Fruit fly (Drosophila melanogaster): ENCODE measurements around the gene CG10631.

CG10631 gene

DNA sequence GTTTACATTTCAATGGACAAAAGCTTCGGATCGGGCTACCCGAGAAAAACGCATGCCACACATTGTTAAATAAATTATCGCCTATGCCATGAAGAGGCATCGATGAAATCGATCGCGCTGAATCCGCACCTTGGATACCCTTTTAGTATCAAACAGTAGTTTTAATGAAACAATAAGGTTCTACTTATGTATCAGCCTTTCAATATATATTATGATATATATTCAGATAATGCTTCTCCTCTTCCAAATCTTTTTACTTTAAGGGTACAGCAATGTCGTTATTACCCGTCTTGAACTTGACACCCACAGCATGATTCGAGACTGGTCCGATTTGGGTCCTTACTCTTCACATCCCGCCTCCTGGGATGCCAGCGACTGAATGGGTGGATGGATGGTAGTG, 43.2 kb upstream of the CG10631 start (continued):
- TF ChIP-seq unpg (GFP tag; optimal IDR thresholded peaks at IDR 0.05) (peak; percentile 42), CG5180 (GFP tag; optimal IDR thresholded peaks at IDR 0.05) (no peak), CG33557 (GFP tag; optimal IDR thresholded peaks at IDR 0.05) (no peak), CG30403 (GFP tag; optimal IDR thresholded peaks at IDR 0.05) (peak; percentile 10), CHES-1-like (GFP tag; optimal IDR thresholded peaks at IDR 0.05) (no peak), CG2120 (GFP tag; optimal IDR thresholded peaks at IDR 0.05) (no peak), HLH54F (GFP tag; optimal IDR thresholded peaks at IDR 0.05) (no peak), z (GFP tag; IDR thresholded peaks at IDR 0.05) (no peak), nmo (GFP tag; optimal IDR thresholded peaks at IDR 0.05) (peak; percentile 14), kni (GFP tag; optimal IDR thresholded peaks at IDR 0.05) (no peak), CG1603 (tag; optimal IDR thresholded peaks at IDR 0.05) (peak; percentile 48), zfh2 (GFP tag; optimal IDR thresholded peaks at IDR 0.05) (no peak), hkb (optimal IDR thresholded peaks at IDR 0.05) (no peak), hkb (GFP tag; IDR thresholded peaks at IDR 0.05) (no peak), CG31388 (GFP tag; optimal IDR thresholded peaks at IDR 0.05) (no peak), CG13424 (tag; optimal IDR thresholded peaks at IDR 0.05) (peak; percentile 47), CG32532 (GFP tag; IDR thresholded peaks at IDR 0.05) (no peak), lbe (GFP tag; optimal IDR thresholded peaks at IDR 0.05) (no peak), gcm (GFP tag; optimal IDR thresholded peaks at IDR 0.05) (no peak), jumu (GFP tag; optimal IDR thresholded peaks at IDR 0.05) (no peak), CG12391 (tag; optimal IDR thresholded peaks at IDR 0.05) (peak; percentile 29), cad (GFP tag; optimal IDR thresholded peaks at IDR 0.05) (no peak), Hmx (GFP tag; optimal IDR thresholded peaks at IDR 0.05) (no peak), grau (tag; optimal IDR thresholded peaks at IDR 0.05) (peak; percentile 50), wdn (GFP tag; IDR thresholded peaks at IDR 0.05) (no peak), CG15601 (tag; optimal IDR thresholded peaks at IDR 0.05) (peak; percentile 46), ci (GFP tag; IDR thresholded peaks at IDR 0.05) (peak; percentile 53; the same call in 1 of the 3 replicates), oc (tag; optimal IDR thresholded peaks at IDR 0.05) (no peak), row (GFP tag; IDR thresholded peaks at IDR 0.05) (peak; percentile 58), pnt (GFP tag; optimal IDR thresholded peaks at IDR 0.05) (no peak), scrt (GFP tag; optimal IDR thresholded peaks at IDR 0.05) (no peak), CG4424 (GFP tag; optimal IDR thresholded peaks at IDR 0.05) (peak; percentile 11), btn (GFP tag; optimal IDR thresholded peaks at IDR 0.05) (no peak), yki (optimal IDR thresholded peaks at IDR 0.05) (no peak), otp (GFP tag; IDR thresholded peaks at IDR 0.05) (no peak), CG18764 (GFP tag; optimal IDR thresholded peaks at IDR 0.05) (no peak), pita (GFP tag; optimal IDR thresholded peaks at IDR 0.05) (no peak), Ada2b (GFP tag; IDR thresholded peaks at IDR 0.05) (no peak), rib (GFP tag; IDR thresholded peaks at IDR 0.05) (no peak), CG2712 (tag; optimal IDR thresholded peaks at IDR 0.05) (peak; percentile 50), Nf-YC (tag; optimal IDR thresholded peaks at IDR 0.05) (no peak), CG4328 (GFP tag; optimal IDR thresholded peaks at IDR 0.05) (no peak), gro (GFP tag; optimal IDR thresholded peaks at IDR 0.05) (no peak), sens-2 (GFP tag; IDR thresholded peaks at IDR 0.05) (no peak), CG11504 (tag; optimal IDR thresholded peaks at IDR 0.05) (peak; percentile 58), Xbp1 (GFP tag; optimal IDR thresholded peaks at IDR 0.05) (peak; percentile 4), CG10321 (GFP tag; IDR thresholded peaks at IDR 0.05) (no peak), Dad (GFP tag; optimal IDR thresholded peaks at IDR 0.05) (no peak), caup (GFP tag; optimal IDR thresholded peaks at IDR 0.05; ENCODE audit: severe bottlenecking) (no peak), crol (GFP tag; IDR thresholded peaks at IDR 0.05) (no peak), Mad (GFP tag; optimal IDR thresholded peaks at IDR 0.05) (no peak), Dll (GFP tag; IDR thresholded peaks at IDR 0.05; ENCODE audit: partially characterized antibody) (no peak), CG11247 (GFP tag; IDR thresholded peaks at IDR 0.05) (no peak)
